Worm (Caenorhabditis elegans): ENCODE measurements around the gene F49C12.15.
A peak's percentile ranks its signal among the peaks of the same experiment; 100 is the strongest.

F49C12.15 gene

DNA sequence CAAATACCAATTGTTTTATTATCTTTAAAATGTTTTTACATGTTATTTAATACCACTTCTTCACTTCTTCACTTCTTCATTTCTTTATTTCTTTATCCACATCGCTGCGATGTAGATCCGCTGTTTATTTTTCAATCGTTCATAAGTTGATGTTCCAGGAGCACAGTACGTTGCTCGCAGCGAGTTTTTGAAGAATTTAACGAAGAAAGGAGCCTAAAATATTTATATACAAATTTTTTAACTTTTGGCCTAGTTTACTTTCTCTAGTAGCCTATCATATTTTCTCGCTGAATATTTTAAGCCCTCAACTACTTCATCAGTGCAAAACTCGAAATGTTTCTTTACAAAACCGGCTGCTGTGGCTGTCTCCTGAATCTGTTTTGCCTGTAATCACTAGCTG lies 6.1 kb upstream of the F49C12.15 start:
- TF ChIP-seq unc-120 (tag; optimal IDR thresholded peaks at IDR 0.05; ENCODE audit: poor library complexity, severe bottlenecking) (no peak), ceh-83 (GFP tag; optimal IDR thresholded peaks at IDR 0.05) (no peak), tbx-8 (GFP tag; optimal IDR thresholded peaks at IDR 0.05) (no peak), sptf-1 (tag; optimal IDR thresholded peaks at IDR 0.05) (no peak), snpc-4 (tag; optimal IDR thresholded peaks at IDR 0.05) (no peak), elt-1 (tag; optimal IDR thresholded peaks at IDR 0.05; ENCODE audit: borderline replicate concordance, insufficient read depth) (no peak), ces-1 (GFP tag; optimal IDR thresholded peaks at IDR 0.05) (no peak), lin-32 (GFP tag; optimal IDR thresholded peaks at IDR 0.05) (no peak), zip-8 (tag; optimal IDR thresholded peaks at IDR 0.05) (no peak), nhr-28 (tag; optimal IDR thresholded peaks at IDR 0.05) (no peak), pha-4 (tag; optimal IDR thresholded peaks at IDR 0.05) (no peak), lsy-2 (tag; optimal IDR thresholded peaks at IDR 0.05) (no peak), cnd-1 (tag; optimal IDR thresholded peaks at IDR 0.05) (no peak), blmp-1 (tag; optimal IDR thresholded peaks at IDR 0.05) (no peak), drap-1 (GFP tag; optimal IDR thresholded peaks at IDR 0.05) (no peak), nhr-237 (tag; optimal IDR thresholded peaks at IDR 0.05) (no peak), bed-3 (GFP tag; optimal IDR thresholded peaks at IDR 0.05) (no peak), ceh-39 (tag; optimal IDR thresholded peaks at IDR 0.05) (no peak), M03D4.4 (tag; optimal IDR thresholded peaks at IDR 0.05) (no peak)

ce11 chrIV:9319080-9319479 lies 5.2 kb upstream of the F49C12.15 start, which contains the start of the genes F49C12.11 and nemt-1:
Gene F49C12.11 (plus strand): TSS chrIV:9319380.
Gene nemt-1 (minus strand): TSS chrIV:9319439.
- TF ChIP-seq flh-1 (GFP tag; optimal IDR thresholded peaks at IDR 0.05) (no peak), bed-3 (GFP tag; optimal IDR thresholded peaks at IDR 0.05) (no peak), unc-62 (GFP tag; optimal IDR thresholded peaks at IDR 0.05) (no peak), elt-1 (tag; optimal IDR thresholded peaks at IDR 0.05; ENCODE audit: borderline replicate concordance, insufficient read depth) (no peak), pha-4 (tag; optimal IDR thresholded peaks at IDR 0.05) (no peak), nhr-28 (tag; optimal IDR thresholded peaks at IDR 0.05) (no peak), ceh-39 (tag; optimal IDR thresholded peaks at IDR 0.05) (no peak), mep-1 (tag; optimal IDR thresholded peaks at IDR 0.05) (no peak), ceh-83 (GFP tag; optimal IDR thresholded peaks at IDR 0.05) (no peak), unc-120 (tag; optimal IDR thresholded peaks at IDR 0.05; ENCODE audit: poor library complexity, severe bottlenecking) (no peak), lsy-2 (tag; optimal IDR thresholded peaks at IDR 0.05) (no peak), ces-1 (GFP tag; optimal IDR thresholded peaks at IDR 0.05) (no peak), M03D4.4 (tag; optimal IDR thresholded peaks at IDR 0.05) (no peak), nhr-12 (tag; optimal IDR thresholded peaks at IDR 0.05) (no peak), sptf-1 (tag; optimal IDR thresholded peaks at IDR 0.05) (no peak), snpc-4 (tag; optimal IDR thresholded peaks at IDR 0.05) (no peak), hlh-1 (tag; optimal IDR thresholded peaks at IDR 0.05) (no peak)

DNA sequence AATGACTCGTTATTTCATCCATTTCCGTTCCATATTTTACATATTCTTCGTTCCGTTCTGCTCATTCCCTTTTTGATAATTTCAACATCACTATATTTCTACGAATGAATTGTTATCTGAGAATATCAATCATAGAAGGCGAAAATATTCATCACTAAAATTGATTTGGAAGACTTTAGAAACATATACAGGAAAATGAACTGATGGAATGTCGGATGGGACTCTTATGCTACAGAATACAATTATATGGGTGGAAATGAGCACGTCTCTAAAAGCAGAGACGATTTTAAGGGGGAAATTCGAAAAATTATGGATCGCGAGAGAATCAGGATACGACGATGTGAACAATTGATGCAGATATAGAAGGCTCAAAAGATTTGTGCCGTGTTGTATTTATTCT lies 4.2 kb upstream of the F49C12.15 start:
- TF ChIP-seq hlh-1 (tag; optimal IDR thresholded peaks at IDR 0.05) (no peak), drap-1 (GFP tag; optimal IDR thresholded peaks at IDR 0.05) (no peak), lsy-2 (tag; optimal IDR thresholded peaks at IDR 0.05) (no peak), snpc-4 (tag; optimal IDR thresholded peaks at IDR 0.05) (no peak), ceh-83 (GFP tag; optimal IDR thresholded peaks at IDR 0.05) (no peak)

ce11 chrIV:9321039-9321851 lies 3.0 kb upstream of the F49C12.15 start, which contains the start of the genes F49C12.12 and vha-17:
Gene F49C12.12 (minus strand): TSS chrIV:9321089.
Gene vha-17 (plus strand): TSS chrIV:9321801.
- TF ChIP-seq lin-32 (GFP tag; optimal IDR thresholded peaks at IDR 0.05) (no peak), unc-120 (tag; optimal IDR thresholded peaks at IDR 0.05; ENCODE audit: poor library complexity, severe bottlenecking) (peak; percentile 1), nhr-237 (tag; optimal IDR thresholded peaks at IDR 0.05) (peak; percentile 10), ceh-39 (tag; optimal IDR thresholded peaks at IDR 0.05) (peak; percentile 33)

DNA sequence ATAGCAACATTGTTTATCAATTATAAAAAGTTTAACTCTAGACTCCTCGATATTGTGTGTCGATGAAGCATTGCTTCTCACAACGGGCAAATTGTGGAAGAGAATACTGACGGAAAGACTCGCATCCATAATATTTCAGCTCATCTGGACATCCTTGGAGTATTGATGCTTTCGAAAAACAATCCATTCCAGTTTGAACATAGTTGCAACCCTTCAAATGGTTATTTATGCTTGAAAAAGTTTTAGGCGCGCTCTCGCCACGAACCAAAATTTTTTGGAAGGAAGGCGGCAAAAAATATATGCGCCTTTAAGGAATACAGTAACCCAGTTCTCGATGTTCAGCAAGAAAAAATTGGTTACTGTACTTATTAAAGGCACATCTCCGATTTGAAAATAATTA lies 1.8 kb upstream of the F49C12.15 start:
- TF ChIP-seq blmp-1 (tag; optimal IDR thresholded peaks at IDR 0.05), result no peak

DNA sequence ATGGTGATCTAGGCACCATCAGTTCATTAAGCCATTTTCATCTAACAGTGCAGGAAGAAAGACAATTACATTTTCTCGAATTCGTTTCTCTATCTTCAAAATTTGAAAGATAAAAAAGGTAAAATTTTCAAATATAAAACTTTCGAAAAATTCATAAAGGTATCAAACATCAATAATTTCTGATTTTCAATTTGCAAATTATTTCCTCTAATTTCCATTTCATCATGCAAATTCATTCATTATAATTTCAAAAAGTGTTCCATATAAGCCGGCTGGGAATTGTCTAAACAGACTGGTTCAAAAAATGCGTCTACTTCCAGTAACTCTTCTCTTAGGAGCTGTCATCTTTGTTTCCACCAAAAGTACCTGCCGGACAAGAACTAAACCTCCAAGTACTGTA lies 3.5 kb downstream of the F49C12.15 start, which contains the start of gene clec-183:
TSS of gene clec-183 (plus strand) at position 301 of the 400 bp plus-strand sequence.
- no peak for TF ChIP-seq cnd-1 (tag; optimal IDR thresholded peaks at IDR 0.05)
- no peak for TF ChIP-seq ceh-39 (tag; optimal IDR thresholded peaks at IDR 0.05)
